Fruit fly (Drosophila melanogaster) whole organism: ENCODE results near the gene wcy.

Experiments
- CG8478 ChIP-seq: fragments of >200 bp; optimal IDR thresholded peaks from 2 replicates; lab custom pipeline; 2018; ENCODE audit warnings: inconsistent platforms
- Dll ChIP-seq: fragments of >200 bp; optimal IDR thresholded peaks from 2 replicates; lab custom pipeline; 2017
- pan ChIP-seq: fragments of >200 bp; optimal IDR thresholded peaks from 2 replicates; lab custom pipeline; 2017
- psq ChIP-seq: fragments of >200 bp; optimal IDR thresholded peaks from 2 replicates; lab custom pipeline; 2017
- usp ChIP-seq: fragments of >200 bp; optimal IDR thresholded peaks from 2 replicates; lab custom pipeline; 2017; ENCODE audit warnings: missing biosample characterization, missing genetic modification characterization, mixed read lengths

- TF ChIP-seq pan (no peak), psq (lab: Kevin White, UChicago) (no peak), usp (GFP tag; lab: Kevin White, UChicago) (no peak), Dll (no peak), CG8478 (no peak)
Measured at dm6 chrX:17068423-17068822, 9.3 kb downstream of the wcy start, which contains the start of gene CG43077.
